Worm (Caenorhabditis elegans) whole organism, midembryonic: Measurements from ENCODE around the gene R07E4.1.

Experiments
- T22C8.4 ChIP-seq: fragments of 200-800 bp; sonication (Bioruptor generic); IDR thresholded peaks from 2 replicates; pipeline ENCODE4 v1.3.6; 2022; ENCODE audit warnings: missing genetic modification characterization, missing compliant biosample characterization
- cog-1 ChIP-seq: sonication (generic microtip); optimal IDR thresholded peaks from 2 replicates; lab custom pipeline; 2016; ENCODE audit warnings: missing genetic modification characterization, missing compliant biosample characterization
- flt-1 ChIP-seq: fragments of 200-800 bp; sonication (Bioruptor generic); IDR thresholded peaks from 2 replicates; pipeline ENCODE4 v1.3.6; 2022; ENCODE audit warnings: missing genetic modification characterization, missing compliant biosample characterization
- klf-2 ChIP-seq: fragments of 200-800 bp; sonication (Bioruptor generic); conservative IDR thresholded peaks from 2 replicates; pipeline ENCODE4 v1.3.6; 2022; ENCODE audit warnings: missing genetic modification reagents, missing genetic modification characterization, missing compliant biosample characterization
- med-1 ChIP-seq: sonication (generic microtip); optimal IDR thresholded peaks from 2 replicates; lab custom pipeline; 2017; ENCODE audit warnings: missing genetic modification characterization, mild to moderate bottlenecking, missing compliant biosample characterization, antibody characterized with exemption, missing genetic modification reagents; ENCODE audit not compliant: insufficient read depth
- ref-1 ChIP-seq: fragments of 200-800 bp; sonication (Bioruptor generic); conservative IDR thresholded peaks from 2 replicates; pipeline ENCODE4 v1.3.6; 2022; ENCODE audit warnings: missing genetic modification reagents, missing genetic modification characterization, missing compliant biosample characterization
- tab-1 ChIP-seq: fragments of 200-800 bp; sonication (Bioruptor generic); IDR thresholded peaks from 2 replicates; pipeline ENCODE4 v1.3.6; 2022; ENCODE audit warnings: missing genetic modification characterization, missing compliant biosample characterization
- ztf-23 ChIP-seq: fragments of 200-800 bp; sonication (Bioruptor generic); IDR thresholded peaks from 2 replicates; pipeline ENCODE4 v1.3.6; 2022; ENCODE audit warnings: missing genetic modification reagents, missing genetic modification characterization, missing compliant biosample characterization
- ztf-29 ChIP-seq: fragments of 200-800 bp; sonication (Bioruptor generic); IDR thresholded peaks from 2 replicates; pipeline ENCODE4 v1.3.6; 2022; ENCODE audit warnings: missing genetic modification reagents, missing genetic modification characterization, missing compliant biosample characterization

R07E4.1 gene

DNA sequence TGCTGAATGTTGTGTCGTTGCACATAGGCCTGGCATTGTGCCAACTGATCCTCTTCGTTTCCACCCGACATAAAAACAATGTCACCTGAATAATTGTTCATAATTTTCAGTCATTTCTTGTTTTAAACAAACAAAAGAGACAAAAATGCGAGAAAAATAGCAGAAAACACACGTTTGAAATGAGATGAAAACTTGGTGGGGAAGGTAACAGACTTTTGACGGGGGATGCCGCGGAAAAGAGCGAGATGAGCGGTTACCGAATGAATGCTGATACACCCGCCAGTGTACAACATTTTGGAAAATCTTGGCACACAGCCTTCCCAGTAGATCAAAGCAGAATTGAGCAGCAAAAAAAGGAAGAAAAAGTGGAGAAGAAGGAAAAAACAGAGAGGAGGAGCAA, 18.8 kb downstream of the R07E4.1 start, which contains the start of gene kin-2:
TSS of gene kin-2 (minus strand) at position 101 of the 400 bp plus-strand sequence.
- TF ChIP-seq T22C8.4 (GFP tag; lab: Robert Waterston, UW) (no peak), med-1 (GFP tag; lab: Kevin White, UChicago) (no peak), ref-1 (no peak), cog-1 (tag; lab: Kevin White, UChicago) (no peak), ztf-23 (GFP tag; lab: Robert Waterston, UW) (no peak), ztf-29 (GFP tag; lab: Robert Waterston, UW) (no peak), klf-2 (GFP tag; lab: Robert Waterston, UW) (no peak), tab-1 (GFP tag; lab: Robert Waterston, UW) (no peak), flt-1 (GFP tag; lab: Robert Waterston, UW) (no peak)

DNA sequence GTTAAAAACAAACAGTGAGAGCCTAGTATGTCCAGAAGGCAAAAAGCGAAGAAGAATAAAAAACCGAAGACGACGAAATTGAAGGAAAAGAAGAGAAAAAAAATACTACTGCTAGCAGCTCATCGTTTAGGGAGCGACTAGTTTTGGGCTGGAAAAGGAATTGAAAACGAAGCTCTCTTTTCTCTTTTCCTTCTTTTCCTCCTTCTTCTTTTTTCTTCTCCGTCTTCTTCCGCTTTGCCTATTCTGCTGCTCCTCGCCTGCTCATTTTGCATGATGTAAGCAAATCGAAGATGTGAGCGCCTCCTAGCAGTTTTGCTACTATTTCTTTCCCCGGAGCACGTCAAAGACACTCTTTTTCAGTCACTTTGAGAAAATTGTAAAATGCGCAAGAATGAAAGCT, 22.8 kb downstream of the R07E4.1 start:
- TF ChIP-seq ref-1, result no peak
- no peak for TF ChIP-seq tab-1 (GFP tag; lab: Robert Waterston, UW)
- no peak for TF ChIP-seq klf-2 (GFP tag; lab: Robert Waterston, UW)
- TF ChIP-seq flt-1 (GFP tag; lab: Robert Waterston, UW), result no peak
- TF ChIP-seq cog-1 (tag; lab: Kevin White, UChicago), result no peak
- no peak for TF ChIP-seq ztf-23 (GFP tag; lab: Robert Waterston, UW)
- TF ChIP-seq ztf-29 (GFP tag; lab: Robert Waterston, UW), result no peak
- no peak for TF ChIP-seq med-1 (GFP tag; lab: Kevin White, UChicago)
- TF ChIP-seq T22C8.4 (GFP tag; lab: Robert Waterston, UW), result no peak

DNA sequence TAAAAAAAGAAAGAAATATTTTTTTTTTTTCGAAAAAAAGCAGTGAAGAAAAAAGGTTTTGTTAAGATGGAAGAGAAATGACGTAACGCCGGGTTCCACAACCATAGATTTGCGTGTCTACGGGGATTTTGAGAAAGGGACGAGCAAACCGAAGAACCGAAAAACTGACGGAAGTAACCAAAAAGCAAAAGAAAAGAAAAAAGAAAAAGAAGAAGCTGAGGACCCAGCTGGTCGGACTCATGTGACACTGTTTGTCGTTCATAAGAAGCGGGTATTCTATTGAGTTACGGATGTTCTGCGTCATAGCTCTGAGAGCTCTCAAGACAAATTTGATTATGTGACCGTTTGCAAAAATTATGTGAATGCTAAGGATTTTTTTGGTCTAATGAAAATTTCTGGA, 23.9 kb downstream of the R07E4.1 start:
- no peak for TF ChIP-seq med-1 (GFP tag; lab: Kevin White, UChicago)
- no peak for TF ChIP-seq flt-1 (GFP tag; lab: Robert Waterston, UW)
- TF ChIP-seq klf-2 (GFP tag; lab: Robert Waterston, UW), result no peak
- no peak for TF ChIP-seq tab-1 (GFP tag; lab: Robert Waterston, UW)
- no peak for TF ChIP-seq ref-1
- TF ChIP-seq T22C8.4 (GFP tag; lab: Robert Waterston, UW), result no peak
- TF ChIP-seq ztf-29 (GFP tag; lab: Robert Waterston, UW), result no peak
- no peak for TF ChIP-seq cog-1 (tag; lab: Kevin White, UChicago)
- TF ChIP-seq ztf-23 (GFP tag; lab: Robert Waterston, UW), result no peak

DNA sequence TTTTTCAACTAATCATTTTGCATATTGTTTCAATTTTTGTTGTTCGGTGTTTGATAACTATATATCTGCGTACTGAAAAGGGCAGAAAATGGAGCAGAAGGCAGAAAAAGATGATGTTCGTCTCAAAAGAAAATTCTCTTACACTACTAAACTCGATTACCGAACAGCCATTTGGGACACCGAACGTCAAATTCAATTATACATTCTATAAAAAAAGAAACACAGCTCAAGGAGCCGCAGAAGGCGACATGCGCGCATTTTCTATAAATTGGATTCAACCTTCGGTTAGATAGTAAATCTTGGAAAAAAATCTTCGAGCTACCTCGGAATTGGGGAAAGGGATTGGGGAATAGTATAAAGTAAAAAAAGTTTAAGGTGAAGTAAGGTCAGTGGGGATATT, 24.4 kb downstream of the R07E4.1 start:
- TF ChIP-seq ztf-23 (GFP tag; lab: Robert Waterston, UW), result no peak
- no peak for TF ChIP-seq tab-1 (GFP tag; lab: Robert Waterston, UW)
- TF ChIP-seq ref-1, result no peak
- TF ChIP-seq ztf-29 (GFP tag; lab: Robert Waterston, UW), result no peak
- TF ChIP-seq klf-2 (GFP tag; lab: Robert Waterston, UW), result no peak
- no peak for TF ChIP-seq flt-1 (GFP tag; lab: Robert Waterston, UW)
- TF ChIP-seq med-1 (GFP tag; lab: Kevin White, UChicago), result no peak
- TF ChIP-seq cog-1 (tag; lab: Kevin White, UChicago), result no peak
- no peak for TF ChIP-seq T22C8.4 (GFP tag; lab: Robert Waterston, UW)

DNA sequence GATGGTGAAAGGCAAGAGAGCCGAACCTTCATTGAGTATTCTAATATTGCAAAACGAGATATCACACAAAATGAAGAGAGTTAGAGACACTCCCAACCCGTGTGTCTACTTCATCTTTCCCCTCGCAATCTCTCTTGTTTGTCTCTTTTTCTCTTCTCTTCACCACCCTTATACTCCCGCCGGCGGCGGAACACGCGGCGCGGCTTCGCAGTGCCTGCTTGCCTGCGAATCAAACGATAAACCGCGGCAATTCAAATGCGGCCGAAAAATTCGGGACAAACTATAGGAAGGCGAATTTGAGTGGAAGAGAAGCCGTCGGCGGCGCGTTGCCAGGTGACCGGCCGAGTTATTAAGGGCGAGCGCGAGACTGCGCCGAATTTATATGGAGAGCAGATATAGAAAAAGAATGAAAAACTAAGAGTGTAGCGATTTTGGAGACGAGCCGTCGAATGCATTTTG, 25.7 kb downstream of the R07E4.1 start, which contains the start of gene klp-13:
TSS of gene klp-13 (plus strand) at position 409 of the 459 bp plus-strand sequence.
- no peak for TF ChIP-seq klf-2 (GFP tag; lab: Robert Waterston, UW)
- peak; percentile 91 for TF ChIP-seq cog-1 (tag; lab: Kevin White, UChicago)
- 0 out of 2 replicates have a peak, but pooled peaks have one; percentile 9 for TF ChIP-seq ref-1
- peak; percentile 54; the same call in 1 of the 2 replicates for TF ChIP-seq ztf-23 (GFP tag; lab: Robert Waterston, UW)
- TF ChIP-seq ztf-29 (GFP tag; lab: Robert Waterston, UW), result peak; percentile 62; the same call in 1 of the 2 replicates
- no peak for TF ChIP-seq tab-1 (GFP tag; lab: Robert Waterston, UW)
- peak; percentile 41; the same call in 1 of the 2 replicates for TF ChIP-seq flt-1 (GFP tag; lab: Robert Waterston, UW)
- no peak for TF ChIP-seq T22C8.4 (GFP tag; lab: Robert Waterston, UW)
- TF ChIP-seq med-1 (GFP tag; lab: Kevin White, UChicago), result no peak

DNA sequence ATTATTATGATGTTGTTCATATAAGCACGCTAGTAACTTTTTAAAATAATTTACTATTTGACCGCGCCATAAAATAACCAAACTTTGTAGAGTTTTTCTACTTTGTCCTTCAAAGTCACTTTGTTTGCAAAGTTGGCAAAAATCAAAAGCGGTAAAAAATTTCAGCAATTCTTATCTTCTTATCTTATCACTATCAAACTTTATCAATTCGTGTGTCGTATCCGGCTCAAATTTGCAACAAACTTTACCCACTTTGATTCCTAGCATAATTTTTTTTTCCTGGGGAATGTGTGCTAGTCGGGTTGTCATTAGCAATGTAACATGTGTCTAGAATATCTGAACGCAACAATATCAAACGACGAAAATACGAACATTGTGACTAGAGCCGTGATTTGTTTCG, 26.8 kb downstream of the R07E4.1 start:
- TF ChIP-seq ztf-23 (GFP tag; lab: Robert Waterston, UW), result no peak
- TF ChIP-seq ref-1, result no peak
- no peak for TF ChIP-seq med-1 (GFP tag; lab: Kevin White, UChicago)
- no peak for TF ChIP-seq klf-2 (GFP tag; lab: Robert Waterston, UW)
- TF ChIP-seq cog-1 (tag; lab: Kevin White, UChicago), result no peak
- no peak for TF ChIP-seq tab-1 (GFP tag; lab: Robert Waterston, UW)
- no peak for TF ChIP-seq T22C8.4 (GFP tag; lab: Robert Waterston, UW)
- no peak for TF ChIP-seq flt-1 (GFP tag; lab: Robert Waterston, UW)
- TF ChIP-seq ztf-29 (GFP tag; lab: Robert Waterston, UW), result no peak

DNA sequence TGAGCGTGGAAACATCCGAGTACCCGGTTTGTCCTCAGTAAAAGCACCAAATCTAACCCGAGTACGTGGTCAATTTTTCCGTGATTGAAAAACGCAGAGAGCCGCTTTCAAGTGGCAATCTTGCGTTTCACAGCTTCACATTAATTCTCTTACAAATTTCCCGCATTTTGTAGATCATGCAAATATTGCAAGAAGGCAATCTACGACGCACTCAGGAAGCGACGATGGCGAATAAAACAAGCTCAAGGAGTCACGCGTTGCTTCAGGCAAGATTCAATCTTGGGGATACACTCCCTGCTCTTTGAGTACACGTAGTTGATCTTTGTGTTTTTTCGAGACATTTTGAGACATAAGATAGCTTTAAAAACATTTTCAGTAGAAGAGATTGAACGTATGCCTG, 29.0 kb downstream of the R07E4.1 start:
- TF ChIP-seq tab-1 (GFP tag; lab: Robert Waterston, UW) (no peak), ztf-23 (GFP tag; lab: Robert Waterston, UW) (no peak), T22C8.4 (GFP tag; lab: Robert Waterston, UW) (no peak), med-1 (GFP tag; lab: Kevin White, UChicago) (no peak), cog-1 (tag; lab: Kevin White, UChicago) (no peak), klf-2 (GFP tag; lab: Robert Waterston, UW) (no peak), ref-1 (no peak), flt-1 (GFP tag; lab: Robert Waterston, UW) (no peak), ztf-29 (GFP tag; lab: Robert Waterston, UW) (no peak)

DNA sequence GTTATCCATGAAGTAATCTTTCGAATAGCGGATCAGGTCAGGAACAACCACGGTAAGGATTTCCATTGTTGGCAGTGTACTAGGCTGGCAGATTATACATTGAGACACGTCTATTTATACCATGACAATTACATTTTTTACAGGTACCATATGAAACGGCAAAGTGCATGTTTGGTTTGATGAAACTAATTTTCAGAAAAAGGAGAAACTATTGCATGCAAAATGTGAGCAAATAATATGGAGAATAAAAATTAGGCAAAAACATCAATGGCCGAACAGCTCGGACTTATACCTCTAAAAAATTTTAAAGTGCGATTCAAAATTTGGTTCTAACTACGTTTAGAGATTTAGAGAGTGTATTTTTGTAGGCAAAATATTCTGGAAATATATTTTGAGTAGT, 33.9 kb downstream of the R07E4.1 start, which contains the start of gene F22F4.5:
TSS of gene F22F4.5 (minus strand) at position 101 of the 400 bp plus-strand sequence.
- no peak for TF ChIP-seq cog-1 (tag; lab: Kevin White, UChicago)
- no peak for TF ChIP-seq tab-1 (GFP tag; lab: Robert Waterston, UW)
- no peak for TF ChIP-seq med-1 (GFP tag; lab: Kevin White, UChicago)
- no peak for TF ChIP-seq klf-2 (GFP tag; lab: Robert Waterston, UW)

DNA sequence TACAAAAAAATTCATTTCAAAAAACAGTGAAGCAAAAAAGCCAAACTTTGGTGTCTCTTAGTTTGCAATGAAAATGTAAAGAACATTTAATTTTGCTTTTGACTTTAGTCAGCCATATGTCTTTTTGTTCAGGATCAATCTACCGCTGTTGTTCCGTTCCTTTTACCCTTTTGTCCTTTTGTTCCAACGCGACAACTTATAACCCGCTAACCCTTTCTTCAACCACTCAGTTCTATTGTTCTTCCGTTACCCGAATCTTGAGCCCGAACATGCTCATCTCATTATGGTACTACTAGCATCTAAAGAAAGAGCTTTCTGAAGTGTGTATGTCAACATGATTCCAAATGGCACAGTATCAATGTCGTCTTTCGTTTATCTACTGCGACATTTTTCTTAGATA, 35.1 kb downstream of the R07E4.1 start:
- TF ChIP-seq med-1 (GFP tag; lab: Kevin White, UChicago) (no peak), flt-1 (GFP tag; lab: Robert Waterston, UW) (no peak), ztf-29 (GFP tag; lab: Robert Waterston, UW) (no peak), cog-1 (tag; lab: Kevin White, UChicago) (no peak), klf-2 (GFP tag; lab: Robert Waterston, UW) (no peak), tab-1 (GFP tag; lab: Robert Waterston, UW) (no peak)
